Worm (Caenorhabditis elegans): ENCODE data around the gene F36G9.3.

F36G9.3 gene

DNA sequence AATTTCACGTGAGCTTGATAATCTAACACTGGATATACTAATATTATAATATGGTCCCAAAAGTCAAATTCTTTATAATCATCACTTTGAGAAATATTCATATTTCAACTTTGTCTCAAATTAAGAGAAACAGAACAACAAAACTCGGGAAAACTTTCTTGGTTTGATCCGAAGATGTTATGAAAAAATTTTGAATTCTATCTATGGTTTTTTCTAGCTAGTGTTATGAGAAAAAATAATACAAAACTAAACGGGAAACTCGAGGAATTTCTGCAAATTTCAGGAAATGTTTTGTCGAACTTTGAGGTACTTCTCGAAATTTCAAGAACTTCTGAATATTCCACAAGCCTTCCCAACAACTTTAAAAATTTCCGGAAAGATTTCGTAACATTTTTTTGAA lies 6.3 kb upstream of the F36G9.3 start, which contains the start of gene srw-59:
srw-59 (minus strand) TSS at position 101 of the 400 bp plus-strand sequence.
- TF ChIP-seq ztf-18 (tag; optimal IDR thresholded peaks at IDR 0.05) (no peak), snpc-3.4 (tag; optimal IDR thresholded peaks at IDR 0.05) (no peak), snpc-4 (GFP tag; optimal IDR thresholded peaks at IDR 0.05) (no peak), snpc-4 (tag; optimal IDR thresholded peaks at IDR 0.05) (no peak), aptf-3 (GFP tag; IDR thresholded peaks at IDR 0.05) (no peak), snpc-1.1 (tag; optimal IDR thresholded peaks at IDR 0.05; ENCODE audit: insufficient read depth) (no peak), F23B12.7 (tag; optimal IDR thresholded peaks at IDR 0.05; ENCODE audit: insufficient read depth) (no peak), mel-28 (tag; optimal IDR thresholded peaks at IDR 0.05; ENCODE audit: borderline replicate concordance) (no peak), hmg-1.2 (GFP tag; IDR thresholded peaks at IDR 0.05) (no peak), hlh-12 (tag; optimal IDR thresholded peaks at IDR 0.05) (no peak), ztf-28 (GFP tag; IDR thresholded peaks at IDR 0.05) (no peak), lin-26 (GFP tag; IDR thresholded peaks at IDR 0.05) (no peak), lsy-27 (tag; optimal IDR thresholded peaks at IDR 0.05; ENCODE audit: borderline replicate concordance, insufficient read depth) (no peak), dox-1 (GFP tag; IDR thresholded peaks at IDR 0.05) (no peak), xnd-1 (tag; optimal IDR thresholded peaks at IDR 0.05) (no peak)

- no peak for TF ChIP-seq B0019.2 (GFP tag; conservative IDR thresholded peaks at IDR 0.05)
- no peak for TF ChIP-seq cebp-1 (GFP tag; IDR thresholded peaks at IDR 0.05)
- no peak for TF ChIP-seq cebp-1 (tag; optimal IDR thresholded peaks at IDR 0.05)
- no peak for TF ChIP-seq snpc-4 (GFP tag; optimal IDR thresholded peaks at IDR 0.05)
- no peak for TF ChIP-seq snpc-4 (tag; optimal IDR thresholded peaks at IDR 0.05)
- no peak for TF ChIP-seq him-1 (tag; optimal IDR thresholded peaks at IDR 0.05)
- no peak for TF ChIP-seq ceh-79 (tag; optimal IDR thresholded peaks at IDR 0.05)
- TF ChIP-seq tlf-1 (GFP tag; optimal IDR thresholded peaks at IDR 0.05): no peak
- no peak for TF ChIP-seq C06A6.2 (GFP tag; conservative IDR thresholded peaks at IDR 0.05)
- TF ChIP-seq zim-3 (tag; optimal IDR thresholded peaks at IDR 0.05): no peak
Observed at ce11 chrV:15952762-15953161, 4.4 kb upstream of the F36G9.3 start, which contains the start of gene srw-56. srw-56 (minus strand) TSS chrV:15952862.

- TF ChIP-seq Y53F4B.3 (GFP tag; IDR thresholded peaks at IDR 0.05) (no peak), snpc-1.3 (tag; optimal IDR thresholded peaks at IDR 0.05; ENCODE audit: insufficient read depth) (no peak), ztf-26 (tag; optimal IDR thresholded peaks at IDR 0.05) (no peak), tlf-1 (GFP tag; optimal IDR thresholded peaks at IDR 0.05) (no peak), aptf-3 (GFP tag; IDR thresholded peaks at IDR 0.05) (no peak), F22D6.2 (tag; optimal IDR thresholded peaks at IDR 0.05) (no peak), B0261.1 (tag; optimal IDR thresholded peaks at IDR 0.05) (no peak), F37B4.10 (GFP tag; IDR thresholded peaks at IDR 0.05) (no peak), nfya-2 (GFP tag; IDR thresholded peaks at IDR 0.05) (no peak), sea-2 (GFP tag; IDR thresholded peaks at IDR 0.05) (no peak), cebp-2 (GFP tag; IDR thresholded peaks at IDR 0.05) (no peak), madf-8 (GFP tag; conservative IDR thresholded peaks at IDR 0.05) (no peak), ceh-79 (tag; optimal IDR thresholded peaks at IDR 0.05) (no peak), mes-4 (tag; optimal IDR thresholded peaks at IDR 0.05) (no peak), lsl-1 (GFP tag; optimal IDR thresholded peaks at IDR 0.05) (no peak), akir-1 (GFP tag; optimal IDR thresholded peaks at IDR 0.05) (no peak), ztf-28 (GFP tag; IDR thresholded peaks at IDR 0.05) (no peak), ztf-22 (GFP tag; optimal IDR thresholded peaks at IDR 0.05) (no peak), lin-54 (GFP tag; optimal IDR thresholded peaks at IDR 0.05) (no peak), attf-6 (GFP tag; IDR thresholded peaks at IDR 0.05) (no peak)
Observed at ce11 chrV:15954932-15955331, 2.3 kb upstream of the F36G9.3 start, which contains the start of gene srw-57. srw-57 (minus strand) TSS chrV:15955032.
